Worm (Caenorhabditis elegans) whole organism, mixed stage, embryonic: ENCODE measurements around the gene C03G6.21.

Experiments
- drap-1 ChIP-seq: fragments of 200-800 bp; sonication (Bioruptor generic); optimal IDR thresholded peaks from 3 replicates; lab custom pipeline; 2018; ENCODE audit warnings: mild to moderate bottlenecking, missing genetic modification characterization, missing compliant biosample characterization
- elt-3 ChIP-seq: fragments of 150-350 bp; optimal IDR thresholded peaks from 2 replicates; lab custom pipeline; 2014; ENCODE audit warnings: missing biosample characterization, missing genetic modification characterization
- mep-1 ChIP-seq: fragments of 150-350 bp; optimal IDR thresholded peaks from 2 replicates; lab custom pipeline; 2017; ENCODE audit warnings: missing biosample characterization, missing genetic modification reagents, missing genetic modification characterization, inconsistent platforms
- nhr-237 ChIP-seq: fragments of 150-350 bp; optimal IDR thresholded peaks from 2 replicates; lab custom pipeline; 2014; ENCODE audit warnings: missing biosample characterization, missing genetic modification characterization
- pha-4 ChIP-seq: fragments of 150-350 bp; optimal IDR thresholded peaks from 2 replicates; lab custom pipeline; 2018; ENCODE audit warnings: missing biosample characterization, missing genetic modification reagents, missing genetic modification characterization
- snpc-4 ChIP-seq: fragments of 150-350 bp; optimal IDR thresholded peaks from 2 replicates; lab custom pipeline; 2014; ENCODE audit warnings: missing biosample characterization, missing genetic modification characterization
- tbx-8 ChIP-seq: fragments of 200-800 bp; sonication (Bioruptor generic); optimal IDR thresholded peaks from 2 replicates; lab custom pipeline; 2018; ENCODE audit warnings: mild to moderate bottlenecking, missing genetic modification characterization, moderate library complexity, missing compliant biosample characterization
- unc-62 ChIP-seq: fragments of 150-350 bp; optimal IDR thresholded peaks from 2 replicates; lab custom pipeline; 2014; ENCODE audit warnings: missing biosample characterization, missing genetic modification reagents, missing genetic modification characterization
- zip-8 ChIP-seq: fragments of 150-350 bp; optimal IDR thresholded peaks from 2 replicates; lab custom pipeline; 2014; ENCODE audit warnings: missing biosample characterization, missing genetic modification characterization

DNA sequence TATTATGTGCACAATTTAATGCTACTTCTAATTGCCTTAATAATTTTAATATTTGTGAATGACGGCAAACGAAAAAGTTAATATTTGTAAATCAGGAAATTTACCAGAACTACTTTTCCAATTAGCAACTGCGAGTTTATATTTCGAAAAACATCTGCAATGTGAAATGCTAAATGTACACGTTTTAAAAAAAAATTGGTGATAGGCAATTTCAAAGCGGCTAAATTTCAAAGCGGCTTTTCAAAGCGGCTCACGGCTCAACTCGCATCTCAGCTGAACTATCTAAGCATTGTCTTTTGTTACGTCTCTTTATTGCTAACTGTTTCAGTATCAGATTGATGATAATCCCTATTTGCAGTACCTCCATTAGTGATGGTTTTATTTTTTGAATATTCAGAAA is 16.8 kb downstream of the C03G6.21 start, which contains the start of gene srh-187:
- TF ChIP-seq nhr-237 (tag; lab: Kevin White, UChicago) (no peak), snpc-4 (tag; lab: Kevin White, UChicago) (no peak), zip-8 (tag; lab: Kevin White, UChicago) (no peak), elt-3 (tag; lab: Kevin White, UChicago) (no peak), unc-62 (GFP tag; lab: Kevin White, UChicago) (no peak), drap-1 (GFP tag; lab: Kevin White, UChicago) (no peak), pha-4 (no peak), mep-1 (tag; lab: Kevin White, UChicago) (no peak), tbx-8 (GFP tag; lab: Kevin White, UChicago) (no peak)
